Fruit fly (Drosophila melanogaster): ENCODE measurements around the gene Nup133.

Nup133 gene

DNA sequence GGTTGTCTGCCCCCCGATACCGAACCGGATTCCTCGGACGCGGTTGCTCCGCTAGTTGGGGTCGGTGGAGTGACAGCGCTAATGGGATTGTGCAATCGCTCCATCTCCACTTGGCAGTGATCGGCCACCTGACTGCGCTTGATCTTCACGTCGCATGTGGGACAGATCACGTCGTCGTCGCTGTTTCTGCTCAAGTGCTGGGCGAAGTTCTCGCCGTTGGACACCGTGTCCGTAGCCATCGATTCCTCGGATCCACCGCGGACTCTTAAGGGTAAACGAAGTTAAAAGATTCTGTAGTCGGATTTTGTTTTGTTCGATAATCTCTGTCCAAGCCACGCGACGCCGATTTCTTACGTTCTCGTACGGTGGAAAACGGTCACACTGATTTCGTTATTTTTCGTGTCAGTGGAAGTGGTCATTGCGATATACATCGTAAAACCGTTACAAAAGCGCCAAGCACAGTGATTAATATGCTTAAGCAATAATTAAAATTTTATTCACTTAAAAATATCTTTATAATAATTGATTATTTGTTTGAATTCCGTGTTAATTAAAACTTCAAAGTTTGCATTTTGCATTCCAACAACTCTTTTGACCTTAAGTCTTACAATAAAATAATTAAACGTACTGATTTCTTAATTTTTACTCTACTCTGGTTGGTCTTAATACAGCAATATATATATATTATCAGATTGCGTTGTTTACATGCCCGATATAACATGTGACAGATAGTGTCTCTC, 35.8 kb downstream of the Nup133 start, which contains the start of gene RNF220 (continued):
- TF ChIP-seq CG32767 (GFP tag; IDR thresholded peaks at IDR 0.05) (no peak), br (optimal IDR thresholded peaks at IDR 0.05) (no peak), CG4282 (GFP tag; optimal IDR thresholded peaks at IDR 0.05) (no peak), Oaz (GFP tag; IDR thresholded peaks at IDR 0.05) (no peak), disco-r (GFP tag; optimal IDR thresholded peaks at IDR 0.05) (no peak), Six4 (GFP tag; optimal IDR thresholded peaks at IDR 0.05) (no peak), Oli (tag; optimal IDR thresholded peaks at IDR 0.05) (no peak), Ets65A (GFP tag) (peak; percentile 67), pros (GFP tag; optimal IDR thresholded peaks at IDR 0.05) (no peak), pzg (GFP tag; optimal IDR thresholded peaks at IDR 0.05) (peak; percentile 51), CG8089 (GFP tag; optimal IDR thresholded peaks at IDR 0.05) (no peak), fru (optimal IDR thresholded peaks at IDR 0.05) (no peak), CG2678 (tag; optimal IDR thresholded peaks at IDR 0.05) (peak; percentile 35), CG17328 (GFP tag; IDR thresholded peaks at IDR 0.05) (no peak), unpg (GFP tag; optimal IDR thresholded peaks at IDR 0.05) (no peak), insv (GFP tag; optimal IDR thresholded peaks at IDR 0.05) (no peak), Jarid2 (GFP tag; optimal IDR thresholded peaks at IDR 0.05) (no peak), CG16813 (GFP tag; IDR thresholded peaks at IDR 0.05; ENCODE audit: partially characterized antibody) (no peak; the same call in none of the 3 replicates), lbe (GFP tag; optimal IDR thresholded peaks at IDR 0.05) (no peak), Xbp1 (GFP tag; optimal IDR thresholded peaks at IDR 0.05) (peak; percentile 30), B-H1 (GFP tag; IDR thresholded peaks at IDR 0.05) (no peak), fu2 (GFP tag; optimal IDR thresholded peaks at IDR 0.05) (no peak), Bgb (GFP tag; IDR thresholded peaks at IDR 0.05; ENCODE audit: partially characterized antibody) (peak; percentile 75), sens-2 (GFP tag; IDR thresholded peaks at IDR 0.05) (no peak), CG16815 (GFP tag; optimal IDR thresholded peaks at IDR 0.05) (no peak), pan (optimal IDR thresholded peaks at IDR 0.05) (no peak), pan (GFP tag; optimal IDR thresholded peaks at IDR 0.05 in 1 of 2, IDR thresholded peaks at IDR 0.05 in 1 of 2) (no peak), Hr51 (GFP tag; optimal IDR thresholded peaks at IDR 0.05) (peak in 1 of 2 experiments; percentile 31), BtbVII (GFP tag; optimal IDR thresholded peaks at IDR 0.05) (no peak), zf30C (GFP tag; optimal IDR thresholded peaks at IDR 0.05) (no peak), tup (GFP tag; optimal IDR thresholded peaks at IDR 0.05) (no peak), pnt (GFP tag; optimal IDR thresholded peaks at IDR 0.05) (no peak), Sin3A (optimal IDR thresholded peaks at IDR 0.05) (peak; percentile 31), CG1602 (GFP tag; optimal IDR thresholded peaks at IDR 0.05) (peak; percentile 9), tap (tag; optimal IDR thresholded peaks at IDR 0.05) (no peak), Sry-β (GFP tag; optimal IDR thresholded peaks at IDR 0.05) (no peak), Hmx (GFP tag; optimal IDR thresholded peaks at IDR 0.05) (no peak), lab (GFP tag; optimal IDR thresholded peaks at IDR 0.05) (no peak), p53 (GFP tag; optimal IDR thresholded peaks at IDR 0.05) (no peak), chif (GFP tag; optimal IDR thresholded peaks at IDR 0.05) (no peak), CG14667 (GFP tag; IDR thresholded peaks at IDR 0.05) (0 out of 2 replicates have a peak, but pooled peaks have one; percentile 8), ssp (GFP tag; IDR thresholded peaks at IDR 0.05) (no peak), ara (GFP tag; IDR thresholded peaks at IDR 0.05) (no peak), gsb (GFP tag; IDR thresholded peaks at IDR 0.05) (no peak), pum (GFP tag; optimal IDR thresholded peaks at IDR 0.05) (no peak), caup (GFP tag; optimal IDR thresholded peaks at IDR 0.05; ENCODE audit: severe bottlenecking) (no peak), slp2 (GFP tag; optimal IDR thresholded peaks at IDR 0.05) (no peak), scrt (GFP tag; optimal IDR thresholded peaks at IDR 0.05) (no peak), Hsf (GFP tag; optimal IDR thresholded peaks at IDR 0.05) (no peak), CG4707 (GFP tag; optimal IDR thresholded peaks at IDR 0.05) (no peak), pita (GFP tag; optimal IDR thresholded peaks at IDR 0.05) (no peak)
